Worm (Caenorhabditis elegans): ENCODE data around the gene asg-2.
A peak's percentile ranks its signal among the peaks of the same experiment; 100 is the strongest.

asg-2 gene

DNA sequence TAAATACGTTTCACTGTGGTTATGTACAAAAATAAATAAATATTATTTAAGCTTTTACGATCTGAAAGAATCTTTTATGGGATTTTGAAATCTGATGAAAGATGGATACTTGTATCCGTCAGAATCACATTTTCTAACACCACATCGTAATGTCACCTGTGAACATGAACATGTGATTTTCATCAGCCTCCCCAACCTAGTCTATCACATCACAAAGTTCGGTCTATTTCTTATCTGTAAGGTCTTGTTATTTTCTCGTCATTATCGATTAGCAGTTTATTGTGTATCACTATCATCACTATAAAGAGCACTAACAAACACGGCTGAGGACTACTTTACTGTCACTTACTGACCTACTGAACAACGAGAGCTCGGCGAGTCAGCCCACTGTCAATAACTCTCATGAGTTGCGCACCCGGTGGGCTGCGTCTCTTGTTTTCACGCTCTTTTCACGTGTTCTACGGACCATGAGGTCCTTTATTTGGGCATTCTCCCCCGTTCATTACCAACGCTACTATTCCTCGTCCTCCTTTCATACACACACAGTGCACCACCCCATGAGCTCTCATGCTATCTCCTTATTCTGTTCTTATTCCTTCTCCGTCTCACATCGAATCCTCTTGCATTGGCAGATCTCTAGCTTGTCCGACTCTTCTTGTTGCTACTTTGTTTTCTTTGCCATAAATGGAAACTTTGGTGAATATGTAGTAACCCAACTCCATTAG lies 33.8 kb upstream of the asg-2 start (continued):
- no peak for TF ChIP-seq fkh-4 (tag; optimal IDR thresholded peaks at IDR 0.05; ENCODE audit: borderline replicate concordance)
- TF ChIP-seq C16A3.4 (tag; optimal IDR thresholded peaks at IDR 0.05) = peak; percentile 6
- no peak for TF ChIP-seq ztf-4 (tag; optimal IDR thresholded peaks at IDR 0.05)
- TF ChIP-seq hpl-2 (GFP tag; optimal IDR thresholded peaks at IDR 0.05) = no peak
- no peak for TF ChIP-seq vab-15 (tag; optimal IDR thresholded peaks at IDR 0.05)
- no peak for TF ChIP-seq tlp-1 (tag; optimal IDR thresholded peaks at IDR 0.05)
- TF ChIP-seq sup-37 (GFP tag; optimal IDR thresholded peaks at IDR 0.05) = no peak
- peak; percentile 6 for TF ChIP-seq blmp-1 (tag; optimal IDR thresholded peaks at IDR 0.05)
- TF ChIP-seq mab-9 (GFP tag; IDR thresholded peaks at IDR 0.05) = no peak
- TF ChIP-seq skn-1 (tag; optimal IDR thresholded peaks at IDR 0.05) = no peak
- peak; percentile 29 for TF ChIP-seq nhr-90 (tag; optimal IDR thresholded peaks at IDR 0.05; ENCODE audit: poor library complexity)
- no peak for TF ChIP-seq pqm-1 (tag; optimal IDR thresholded peaks at IDR 0.05)
- TF ChIP-seq jun-1 (tag; optimal IDR thresholded peaks at IDR 0.05) = no peak
- no peak for TF ChIP-seq snu-23 (GFP tag; optimal IDR thresholded peaks at IDR 0.05)
- TF ChIP-seq lir-3 (tag; optimal IDR thresholded peaks at IDR 0.05; ENCODE audit: poor library complexity) = no peak
- no peak for TF ChIP-seq Y116A8C.19 (tag; optimal IDR thresholded peaks at IDR 0.05; ENCODE audit: borderline replicate concordance)
- no peak for TF ChIP-seq egl-13 (tag; optimal IDR thresholded peaks at IDR 0.05)
- peak in 2 of 6 experiments; percentile 10 to 39 for TF ChIP-seq elt-3 (tag; optimal IDR thresholded peaks at IDR 0.05)
- no peak for TF ChIP-seq tbx-2 (tag; optimal IDR thresholded peaks at IDR 0.05)
- no peak for TF ChIP-seq ceh-8 (GFP tag; optimal IDR thresholded peaks at IDR 0.05)
- no peak for TF ChIP-seq nhr-28 (tag; optimal IDR thresholded peaks at IDR 0.05)
- peak; percentile 44 for TF ChIP-seq nhr-71 (tag; optimal IDR thresholded peaks at IDR 0.05)
- peak; percentile 34 for TF ChIP-seq lin-14 (GFP tag; optimal IDR thresholded peaks at IDR 0.05)
- TF ChIP-seq zag-1 (tag; optimal IDR thresholded peaks at IDR 0.05) = no peak
- peak; percentile 25 for TF ChIP-seq mep-1 (tag; optimal IDR thresholded peaks at IDR 0.05)
- no peak for TF ChIP-seq nhr-77 (tag; optimal IDR thresholded peaks at IDR 0.05)
- peak; percentile 18 for TF ChIP-seq rnt-1 (tag; optimal IDR thresholded peaks at IDR 0.05)
- TF ChIP-seq unc-130 (tag; optimal IDR thresholded peaks at IDR 0.05) = peak; percentile 77
- TF ChIP-seq dpl-1 (GFP tag; optimal IDR thresholded peaks at IDR 0.05) = peak in 1 of 3 experiments; percentile 24

DNA sequence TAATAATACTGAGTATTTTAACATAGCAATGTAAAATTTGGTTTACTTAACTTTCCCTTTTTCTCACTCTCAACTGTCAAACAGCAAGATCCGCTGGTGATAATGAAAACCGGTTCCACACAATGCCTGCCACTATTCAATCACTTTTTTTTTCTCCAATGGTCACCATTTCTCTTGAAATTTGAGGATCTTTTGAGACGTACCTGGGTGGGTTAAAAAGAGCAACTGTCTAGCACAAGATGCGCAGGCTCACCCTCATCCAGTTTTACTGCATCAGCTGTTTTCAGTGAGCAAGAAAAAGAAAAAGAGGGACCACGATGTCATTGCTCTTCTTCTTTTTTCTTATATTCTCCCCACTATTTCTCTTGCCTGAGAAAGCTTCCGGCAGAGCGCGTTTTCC lies 32.8 kb upstream of the asg-2 start:
- TF ChIP-seq C34B4.2 (tag; optimal IDR thresholded peaks at IDR 0.05) = no peak
- no peak for TF ChIP-seq dsc-1 (tag; optimal IDR thresholded peaks at IDR 0.05)
- no peak for TF ChIP-seq hpl-2 (GFP tag; optimal IDR thresholded peaks at IDR 0.05)
- peak; percentile 25 for TF ChIP-seq pag-3 (tag; optimal IDR thresholded peaks at IDR 0.05; ENCODE audit: borderline replicate concordance, insufficient read depth)
- no peak for TF ChIP-seq unc-130 (tag; optimal IDR thresholded peaks at IDR 0.05)
- no peak for TF ChIP-seq lin-35 (GFP tag; optimal IDR thresholded peaks at IDR 0.05)
- no peak for TF ChIP-seq fkh-4 (tag; optimal IDR thresholded peaks at IDR 0.05; ENCODE audit: borderline replicate concordance)
- no peak for TF ChIP-seq C16A3.4 (tag; optimal IDR thresholded peaks at IDR 0.05)
- TF ChIP-seq mdl-1 (tag; optimal IDR thresholded peaks at IDR 0.05) = no peak
- no peak for TF ChIP-seq nhr-77 (tag; optimal IDR thresholded peaks at IDR 0.05)
- TF ChIP-seq jun-1 (tag; optimal IDR thresholded peaks at IDR 0.05) = no peak
- TF ChIP-seq nhr-28 (tag; optimal IDR thresholded peaks at IDR 0.05) = no peak
- TF ChIP-seq mab-9 (GFP tag; IDR thresholded peaks at IDR 0.05) = no peak
- TF ChIP-seq efl-1 (optimal IDR thresholded peaks at IDR 0.05) = no peak
- TF ChIP-seq efl-1 (GFP tag; optimal IDR thresholded peaks at IDR 0.05 in 1 of 2) = peak in 1 of 2 experiments; percentile 9
- no peak for TF ChIP-seq lin-39 (tag; optimal IDR thresholded peaks at IDR 0.05)
- no peak for TF ChIP-seq fkh-8 (tag; optimal IDR thresholded peaks at IDR 0.05)
- no peak for TF ChIP-seq nhr-19 (GFP tag; conservative IDR thresholded peaks at IDR 0.05)
- TF ChIP-seq ceh-90 (tag; optimal IDR thresholded peaks at IDR 0.05) = no peak
- TF ChIP-seq blmp-1 (tag; optimal IDR thresholded peaks at IDR 0.05) = peak; percentile 93
- TF ChIP-seq nhr-85 (tag) = peak; percentile 83
- TF ChIP-seq snpc-4 (tag; optimal IDR thresholded peaks at IDR 0.05) = no peak
- TF ChIP-seq efl-3 (GFP tag; optimal IDR thresholded peaks at IDR 0.05) = no peak
- TF ChIP-seq nhr-76 (tag; optimal IDR thresholded peaks at IDR 0.05) = peak; percentile 8
- TF ChIP-seq ztf-4 (tag; optimal IDR thresholded peaks at IDR 0.05) = no peak
- no peak for TF ChIP-seq hlh-17 (GFP tag; optimal IDR thresholded peaks at IDR 0.05; ENCODE audit: borderline replicate concordance)
- TF ChIP-seq sox-4 (tag; optimal IDR thresholded peaks at IDR 0.05) = no peak
- TF ChIP-seq ama-1 (optimal IDR thresholded peaks at IDR 0.05) = no peak
- TF ChIP-seq sup-37 (GFP tag; optimal IDR thresholded peaks at IDR 0.05) = no peak
- TF ChIP-seq unc-30 (tag; optimal IDR thresholded peaks at IDR 0.05) = no peak
- no peak for TF ChIP-seq pax-3 (tag; optimal IDR thresholded peaks at IDR 0.05)
- TF ChIP-seq fkh-10 (GFP tag; optimal IDR thresholded peaks at IDR 0.05) = no peak
